Fruit fly (Drosophila melanogaster): ENCODE data around the gene Lip1.

Gene Lip1

DNA sequence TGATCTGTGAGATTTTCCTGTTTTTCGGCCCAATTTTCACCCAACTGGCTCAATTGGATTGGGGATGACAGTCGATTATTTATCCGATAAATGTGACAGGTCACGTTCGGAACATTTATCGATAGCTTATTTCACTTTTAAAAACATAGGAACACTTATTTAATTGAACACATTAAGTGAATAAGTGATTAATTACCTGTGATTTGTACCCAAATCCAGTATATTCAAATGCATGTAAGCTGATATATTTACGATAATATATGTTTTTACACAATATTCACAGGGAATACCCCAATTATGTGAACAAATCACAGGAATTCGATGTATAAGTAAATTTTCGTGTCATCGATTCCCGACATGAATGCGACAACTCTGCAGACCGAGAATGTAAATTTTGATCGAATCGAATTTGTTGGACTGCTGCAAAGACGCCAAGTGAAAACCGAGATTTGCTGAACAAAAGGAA lies 31.0 kb upstream of the Lip1 start, which contains the start of the genes EMC3 and Dpy-30L1 (continued):
- TF ChIP-seq Sox102F (GFP tag; optimal IDR thresholded peaks at IDR 0.05) = no peak
- TF ChIP-seq CG10366 (GFP tag; IDR thresholded peaks at IDR 0.05) = peak; percentile 30; the same call in 1 of the 2 replicates
- TF ChIP-seq CG8359 (GFP tag; optimal IDR thresholded peaks at IDR 0.05; ENCODE audit: borderline replicate concordance) = no peak
- peak; percentile 63 for TF ChIP-seq Hr3 (GFP tag; optimal IDR thresholded peaks at IDR 0.05)
- peak; percentile 12 for TF ChIP-seq CG4282 (GFP tag; optimal IDR thresholded peaks at IDR 0.05)
- peak; percentile 24 for TF ChIP-seq ERR (GFP tag; optimal IDR thresholded peaks at IDR 0.05)
- peak; percentile 67 for TF ChIP-seq PHDP (tag; optimal IDR thresholded peaks at IDR 0.05)
- no peak for TF ChIP-seq CG3065 (GFP tag; optimal IDR thresholded peaks at IDR 0.05)
- no peak for TF ChIP-seq CG30431 (GFP tag; optimal IDR thresholded peaks at IDR 0.05)
- TF ChIP-seq HmgZ (tag; optimal IDR thresholded peaks at IDR 0.05) = peak; percentile 64
- TF ChIP-seq CG12299 (tag; optimal IDR thresholded peaks at IDR 0.05) = peak; percentile 15
- peak; percentile 21 for TF ChIP-seq chn (GFP tag; optimal IDR thresholded peaks at IDR 0.05)
- TF ChIP-seq Kr (GFP tag; optimal IDR thresholded peaks at IDR 0.05) = no peak
- no peak for TF ChIP-seq Bdp1 (GFP tag; optimal IDR thresholded peaks at IDR 0.05)
- TF ChIP-seq mirr (GFP tag; optimal IDR thresholded peaks at IDR 0.05) = no peak
- peak; percentile 59 for TF ChIP-seq CG17359 (tag; optimal IDR thresholded peaks at IDR 0.05)
- no peak for TF ChIP-seq Mrtf (GFP tag; IDR thresholded peaks at IDR 0.05)
- peak; percentile 85 for TF ChIP-seq Med (GFP tag)
- no peak for TF ChIP-seq CG4707 (GFP tag; optimal IDR thresholded peaks at IDR 0.05)
- TF ChIP-seq mld (GFP tag; IDR thresholded peaks at IDR 0.05; ENCODE audit: partially characterized antibody) = 0 out of 3 replicates have a peak, but pooled peaks have one; percentile 29
- TF ChIP-seq prd (optimal IDR thresholded peaks at IDR 0.05) = no peak
- peak; percentile 62 for TF ChIP-seq prd (GFP tag; IDR thresholded peaks at IDR 0.05)
- TF ChIP-seq CG1602 (GFP tag; optimal IDR thresholded peaks at IDR 0.05) = peak; percentile 56
- peak; percentile 78 for TF ChIP-seq vnd (GFP tag; IDR thresholded peaks at IDR 0.05; ENCODE audit: partially characterized antibody)
- peak; percentile 70 for TF ChIP-seq CG13424 (tag; optimal IDR thresholded peaks at IDR 0.05)
- TF ChIP-seq p53 (GFP tag; optimal IDR thresholded peaks at IDR 0.05) = no peak
- TF ChIP-seq CG11247 (GFP tag; IDR thresholded peaks at IDR 0.05) = 0 out of 2 replicates have a peak, but pooled peaks have one; percentile 16
- no peak for TF ChIP-seq CG13123 (GFP tag; optimal IDR thresholded peaks at IDR 0.05)
- TF ChIP-seq CG4820 (GFP tag; optimal IDR thresholded peaks at IDR 0.05) = peak; percentile 48
- no peak for TF ChIP-seq cwo (GFP tag; optimal IDR thresholded peaks at IDR 0.05)
- peak; percentile 46 for TF ChIP-seq Dp (GFP tag; optimal IDR thresholded peaks at IDR 0.05)
- TF ChIP-seq Atf-2 (GFP tag; optimal IDR thresholded peaks at IDR 0.05) = peak; percentile 24
- no peak for TF ChIP-seq Adf1 (GFP tag; IDR thresholded peaks at IDR 0.05)
- peak; percentile 33 for TF ChIP-seq zfh2 (GFP tag; optimal IDR thresholded peaks at IDR 0.05)
- TF ChIP-seq CkIIα-i1 (GFP tag; IDR thresholded peaks at IDR 0.05) = no peak
- TF ChIP-seq CG3407 (GFP tag; optimal IDR thresholded peaks at IDR 0.05) = no peak
- no peak for TF ChIP-seq ttk (GFP tag; IDR thresholded peaks at IDR 0.05)
- TF ChIP-seq CG17829 (tag; optimal IDR thresholded peaks at IDR 0.05) = peak; percentile 64
- TF ChIP-seq CG10321 (GFP tag; IDR thresholded peaks at IDR 0.05) = no peak
- peak; percentile 86 for TF ChIP-seq knrl (GFP tag; IDR thresholded peaks at IDR 0.05; ENCODE audit: partially characterized antibody)
- no peak for TF ChIP-seq CG7745 (tag; optimal IDR thresholded peaks at IDR 0.05)
- no peak for TF ChIP-seq CG43689 (GFP tag; IDR thresholded peaks at IDR 0.05)
- TF ChIP-seq Bteb2 (GFP tag; optimal IDR thresholded peaks at IDR 0.05) = peak; percentile 39
- TF ChIP-seq Gug (GFP tag; IDR thresholded peaks at IDR 0.05) = no peak
- TF ChIP-seq CG11398 (GFP tag; optimal IDR thresholded peaks at IDR 0.05) = no peak
- peak; percentile 12 for TF ChIP-seq CG3163 (GFP tag; optimal IDR thresholded peaks at IDR 0.05)
- TF ChIP-seq CG8388 (GFP tag; optimal IDR thresholded peaks at IDR 0.05) = peak; percentile 34
- no peak for TF ChIP-seq ap (GFP tag; IDR thresholded peaks at IDR 0.05)
- no peak for TF ChIP-seq ATbp (GFP tag; optimal IDR thresholded peaks at IDR 0.05)
- TF ChIP-seq CG32532 (GFP tag; IDR thresholded peaks at IDR 0.05) = peak; percentile 42; the same call in 1 of the 2 replicates
- TF ChIP-seq Optix (GFP tag; IDR thresholded peaks at IDR 0.05) = no peak
